Worm (Caenorhabditis elegans) whole organism, early embryonic: ENCODE results near the gene eral-1.

ENCODE experiments used
- ama-1 ChIP-seq: fragments of 150-350 bp; optimal IDR thresholded peaks from 2 replicates; lab custom pipeline; 2014
- hmg-4 ChIP-seq: fragments of 200-800 bp; sonication (Bioruptor generic); optimal IDR thresholded peaks from 2 replicates; lab custom pipeline; 2018; ENCODE audit warnings: mild to moderate bottlenecking, missing genetic modification characterization, missing compliant biosample characterization
- tbx-11 ChIP-seq: fragments of 200-800 bp; sonication (Bioruptor generic); IDR thresholded peaks from 2 replicates; pipeline ENCODE4 v1.3.6; 2022; ENCODE audit warnings: missing genetic modification characterization, missing compliant biosample characterization

DNA sequence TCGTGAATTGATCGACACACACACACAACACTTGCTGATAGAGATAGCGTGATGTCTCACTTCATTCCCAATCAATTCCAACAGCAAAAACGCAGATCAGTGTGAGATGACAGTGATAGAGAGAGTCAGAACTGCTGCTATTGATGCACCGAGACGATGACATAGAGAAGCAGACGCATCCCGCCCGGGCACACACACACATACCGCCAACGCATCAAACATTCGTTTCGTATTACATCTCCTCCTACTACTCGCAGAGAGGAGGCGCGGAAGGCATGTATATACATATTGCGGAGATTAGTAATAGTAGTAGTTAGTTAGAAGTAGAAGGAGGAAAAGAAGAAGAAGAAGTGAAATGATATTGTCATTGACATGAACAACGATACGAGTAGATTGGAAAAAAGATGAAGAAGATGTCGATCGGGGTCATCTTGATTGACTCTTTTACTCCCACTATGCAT is 29.9 kb upstream of the eral-1 start:
- TF ChIP-seq hmg-4 (GFP tag; lab: Kevin White, UChicago) (no peak), tbx-11 (GFP tag; lab: Robert Waterston, UW) (no peak), ama-1 (lab: Kevin White, UChicago) (no peak)
